Fruit fly (Drosophila melanogaster): Measurements from ENCODE around the gene CG17361.

- TF ChIP-seq CG8478 (optimal IDR thresholded peaks at IDR 0.05) = no peak
- no peak for TF ChIP-seq usp (GFP tag; optimal IDR thresholded peaks at IDR 0.05)
- no peak for TF ChIP-seq pan (optimal IDR thresholded peaks at IDR 0.05)
Observed at dm6 chr3L:14004041-14004407, 7.0 kb downstream of the CG17361 start.

Data from whole organism.